Worm (Caenorhabditis elegans) whole organism, mixed stage, embryonic: ENCODE results near the gene Y32G9A.2.

Experiments
- M03D4.4 ChIP-seq: sonication (generic microtip); optimal IDR thresholded peaks from 2 replicates; lab custom pipeline; 2017; ENCODE audit warnings: mild to moderate bottlenecking, missing genetic modification characterization, missing compliant biosample characterization
- bed-3 ChIP-seq: fragments of 200-800 bp; sonication (Bioruptor generic); optimal IDR thresholded peaks from 3 replicates; lab custom pipeline; 2018; ENCODE audit warnings: mild to moderate bottlenecking, missing genetic modification characterization, moderate library complexity, missing compliant biosample characterization
- blmp-1 ChIP-seq: fragments of 150-350 bp; optimal IDR thresholded peaks from 2 replicates; lab custom pipeline; 2014; ENCODE audit warnings: missing biosample characterization, missing genetic modification characterization
- ceh-39 ChIP-seq: fragments of 150-350 bp; optimal IDR thresholded peaks from 2 replicates; lab custom pipeline; 2014; ENCODE audit warnings: missing biosample characterization, missing genetic modification characterization
- ceh-43 ChIP-seq: fragments of 200-800 bp; sonication (Bioruptor generic); optimal IDR thresholded peaks from 2 replicates; lab custom pipeline; 2018; ENCODE audit warnings: mild to moderate bottlenecking, missing genetic modification characterization, moderate library complexity, missing compliant biosample characterization
- ceh-83 ChIP-seq: fragments of 200-800 bp; sonication (Bioruptor generic); optimal IDR thresholded peaks from 2 replicates; lab custom pipeline; 2018; ENCODE audit warnings: mild to moderate bottlenecking, missing genetic modification characterization, missing compliant biosample characterization
- ces-1 ChIP-seq: fragments of 150-350 bp; optimal IDR thresholded peaks from 2 replicates; lab custom pipeline; 2014; ENCODE audit warnings: missing biosample characterization, missing genetic modification reagents, missing genetic modification characterization
- cnd-1 ChIP-seq: fragments of 200-800 bp; sonication (Bioruptor generic); optimal IDR thresholded peaks from 2 replicates; lab custom pipeline; 2018; ENCODE audit warnings: mild to moderate bottlenecking, missing genetic modification characterization, missing compliant biosample characterization
- drap-1 ChIP-seq: fragments of 200-800 bp; sonication (Bioruptor generic); optimal IDR thresholded peaks from 3 replicates; lab custom pipeline; 2018; ENCODE audit warnings: mild to moderate bottlenecking, missing genetic modification characterization, missing compliant biosample characterization
- elt-1 ChIP-seq: sonication (generic microtip); optimal IDR thresholded peaks from 2 replicates; lab custom pipeline; 2017; ENCODE audit warnings: missing genetic modification characterization, mild to moderate bottlenecking, missing compliant biosample characterization, antibody characterized with exemption, moderate library complexity, borderline replicate concordance; ENCODE audit not compliant: insufficient read depth
- elt-3 ChIP-seq: fragments of 150-350 bp; optimal IDR thresholded peaks from 2 replicates; lab custom pipeline; 2014; ENCODE audit warnings: missing biosample characterization, missing genetic modification characterization
- flh-1 ChIP-seq: fragments of 200-800 bp; sonication (Bioruptor generic); optimal IDR thresholded peaks from 2 replicates; lab custom pipeline; 2018; ENCODE audit warnings: mild to moderate bottlenecking, missing genetic modification characterization, moderate library complexity, missing compliant biosample characterization
- ham-2 ChIP-seq: fragments of 200-800 bp; sonication (Bioruptor generic); optimal IDR thresholded peaks from 2 replicates; lab custom pipeline; 2018; ENCODE audit warnings: mild to moderate bottlenecking, missing genetic modification characterization, missing compliant biosample characterization
- hlh-1 ChIP-seq: fragments of 150-350 bp; optimal IDR thresholded peaks from 2 replicates; lab custom pipeline; 2014; ENCODE audit warnings: missing biosample characterization, missing genetic modification reagents, missing genetic modification characterization
- lin-13 ChIP-seq: fragments of 150-350 bp; optimal IDR thresholded peaks from 2 replicates; lab custom pipeline; 2014; ENCODE audit warnings: missing biosample characterization, missing genetic modification characterization
- lin-32 ChIP-seq: fragments of 200-800 bp; sonication (Bioruptor generic); optimal IDR thresholded peaks from 2 replicates; lab custom pipeline; 2018; ENCODE audit warnings: mild to moderate bottlenecking, missing genetic modification characterization, missing compliant biosample characterization
- lsy-2 ChIP-seq: fragments of 150-350 bp; optimal IDR thresholded peaks from 2 replicates; lab custom pipeline; 2014; ENCODE audit warnings: missing biosample characterization, missing genetic modification characterization
- mab-5 ChIP-seq: fragments of 150-350 bp; optimal IDR thresholded peaks from 2 replicates; lab custom pipeline; 2014; ENCODE audit warnings: missing biosample characterization, missing genetic modification characterization
- mep-1 ChIP-seq: fragments of 150-350 bp; optimal IDR thresholded peaks from 2 replicates; lab custom pipeline; 2017; ENCODE audit warnings: missing biosample characterization, missing genetic modification reagents, missing genetic modification characterization, inconsistent platforms
- mls-2 ChIP-seq: sonication (generic microtip); optimal IDR thresholded peaks from 2 replicates; lab custom pipeline; 2016; ENCODE audit warnings: mild to moderate bottlenecking, missing genetic modification characterization, moderate library complexity, missing compliant biosample characterization
- nhr-12 ChIP-seq: fragments of 150-350 bp; optimal IDR thresholded peaks from 2 replicates; lab custom pipeline; 2014; ENCODE audit warnings: missing biosample characterization, missing genetic modification characterization
- nhr-2 ChIP-seq: fragments of 150-350 bp; optimal IDR thresholded peaks from 2 replicates; lab custom pipeline; 2014; ENCODE audit warnings: missing biosample characterization, missing genetic modification characterization
- nhr-237 ChIP-seq: fragments of 150-350 bp; optimal IDR thresholded peaks from 2 replicates; lab custom pipeline; 2014; ENCODE audit warnings: missing biosample characterization, missing genetic modification characterization
- nhr-28 ChIP-seq: fragments of 150-350 bp; optimal IDR thresholded peaks from 2 replicates; lab custom pipeline; 2014; ENCODE audit warnings: missing biosample characterization, missing genetic modification characterization
- nhr-76 ChIP-seq: sonication (generic microtip); optimal IDR thresholded peaks from 2 replicates; lab custom pipeline; 2017; ENCODE audit warnings: missing biosample characterization, missing genetic modification characterization
- pha-4 ChIP-seq: fragments of 150-350 bp; optimal IDR thresholded peaks from 2 replicates; lab custom pipeline; 2018; ENCODE audit warnings: missing biosample characterization, missing genetic modification reagents, missing genetic modification characterization
- sem-2 ChIP-seq: fragments of 200-800 bp; sonication (Bioruptor generic); optimal IDR thresholded peaks from 2 replicates; lab custom pipeline; 2018; ENCODE audit warnings: mild to moderate bottlenecking, missing genetic modification characterization, missing compliant biosample characterization
- snpc-4 ChIP-seq: fragments of 150-350 bp; optimal IDR thresholded peaks from 2 replicates; lab custom pipeline; 2014; ENCODE audit warnings: missing biosample characterization, missing genetic modification characterization
- sptf-1 ChIP-seq: sonication (generic microtip); optimal IDR thresholded peaks from 2 replicates; lab custom pipeline; 2017; ENCODE audit warnings: mild to moderate bottlenecking, missing genetic modification characterization, moderate library complexity, missing compliant biosample characterization
- tbx-8 ChIP-seq: fragments of 200-800 bp; sonication (Bioruptor generic); optimal IDR thresholded peaks from 2 replicates; lab custom pipeline; 2018; ENCODE audit warnings: mild to moderate bottlenecking, missing genetic modification characterization, moderate library complexity, missing compliant biosample characterization
- unc-120 ChIP-seq: sonication (generic microtip); optimal IDR thresholded peaks from 2 replicates; lab custom pipeline; 2017; ENCODE audit warnings: missing genetic modification characterization, missing compliant biosample characterization; ENCODE audit not compliant: poor library complexity, severe bottlenecking
- unc-39 ChIP-seq: fragments of 150-350 bp; optimal IDR thresholded peaks from 2 replicates; lab custom pipeline; 2014; ENCODE audit warnings: missing biosample characterization, missing genetic modification characterization
- unc-62 ChIP-seq: fragments of 150-350 bp; optimal IDR thresholded peaks from 2 replicates; lab custom pipeline; 2014; ENCODE audit warnings: missing biosample characterization, missing genetic modification reagents, missing genetic modification characterization
- zip-8 ChIP-seq: fragments of 150-350 bp; optimal IDR thresholded peaks from 2 replicates; lab custom pipeline; 2014; ENCODE audit warnings: missing biosample characterization, missing genetic modification characterization
- ztf-11 ChIP-seq: fragments of 150-350 bp; optimal IDR thresholded peaks from 2 replicates; lab custom pipeline; 2014; ENCODE audit warnings: missing biosample characterization, missing genetic modification characterization

The Y32G9A.2 gene

ce11 chrV:1918030-1918559 is at the start of gene Y32G9A.2:
Gene Y32G9A.2 (plus strand): TSS chrV:1918509.
- TF ChIP-seq snpc-4 (tag; lab: Kevin White, UChicago) (no peak), ces-1 (peak; percentile 11), blmp-1 (tag; lab: Kevin White, UChicago) (peak; percentile 22), mep-1 (tag; lab: Kevin White, UChicago) (peak; percentile 25), elt-3 (tag; lab: Kevin White, UChicago) (no peak)

ce11 chrV:1868596-1869263 is 49.6 kb upstream of the Y32G9A.2 start, which contains the start of gene knl-3:
Gene knl-3 (plus strand): TSS chrV:1869213.
- TF ChIP-seq pha-4 (tag; lab: Kevin White, UChicago), result peak; percentile 89
- TF ChIP-seq mep-1 (tag; lab: Kevin White, UChicago), result peak; percentile 89
- TF ChIP-seq unc-120 (tag; lab: Kevin White, UChicago), result peak; percentile 59
- peak; percentile 66 for TF ChIP-seq ceh-39 (tag; lab: Kevin White, UChicago)
- TF ChIP-seq flh-1 (GFP tag; lab: Kevin White, UChicago), result no peak
- no peak for TF ChIP-seq lin-32 (GFP tag; lab: Kevin White, UChicago)
- peak; percentile 23 for TF ChIP-seq ham-2
- peak; percentile 60 for TF ChIP-seq drap-1 (GFP tag; lab: Kevin White, UChicago)
- TF ChIP-seq ztf-11 (tag; lab: Kevin White, UChicago), result peak; percentile 49
- no peak for TF ChIP-seq mab-5 (tag; lab: Kevin White, UChicago)
- no peak for TF ChIP-seq sem-2 (GFP tag; lab: Kevin White, UChicago)
- peak; percentile 92 for TF ChIP-seq sptf-1 (tag; lab: Kevin White, UChicago)
- no peak for TF ChIP-seq elt-1 (tag; lab: Kevin White, UChicago)
- TF ChIP-seq ceh-43, result peak; percentile 54
- no peak for TF ChIP-seq nhr-2 (tag; lab: Kevin White, UChicago)
- TF ChIP-seq blmp-1 (tag; lab: Kevin White, UChicago), result peak; percentile 20
- no peak for TF ChIP-seq unc-39 (tag; lab: Kevin White, UChicago)
- TF ChIP-seq snpc-4 (tag; lab: Kevin White, UChicago), result no peak
- peak; percentile 68 for TF ChIP-seq ces-1
- TF ChIP-seq nhr-237 (tag; lab: Kevin White, UChicago), result peak; percentile 83
- TF ChIP-seq mls-2 (tag; lab: Kevin White, UChicago), result peak; percentile 85
- no peak for TF ChIP-seq nhr-28
- peak; percentile 81 for TF ChIP-seq lsy-2 (tag; lab: Kevin White, UChicago)
- peak; percentile 52 for TF ChIP-seq tbx-8 (GFP tag; lab: Kevin White, UChicago)
- TF ChIP-seq bed-3 (GFP tag; lab: Kevin White, UChicago), result peak; percentile 54
- peak; percentile 72 for TF ChIP-seq ceh-83 (GFP tag; lab: Kevin White, UChicago)
- peak; percentile 77 for TF ChIP-seq cnd-1 (tag; lab: Kevin White, UChicago)
- TF ChIP-seq lin-13 (tag; lab: Kevin White, UChicago), result peak; percentile 97
- TF ChIP-seq nhr-76 (tag; lab: Kevin White, UChicago), result no peak
- peak; percentile 12 for TF ChIP-seq hlh-1 (tag; lab: Kevin White, UChicago)
- TF ChIP-seq nhr-12 (tag; lab: Kevin White, UChicago), result no peak
- TF ChIP-seq M03D4.4 (tag; lab: Kevin White, UChicago), result peak; percentile 80
- no peak for TF ChIP-seq zip-8 (tag; lab: Kevin White, UChicago)
- peak; percentile 28 for TF ChIP-seq unc-62
- no peak for TF ChIP-seq elt-3 (tag; lab: Kevin White, UChicago)

ce11 chrV:1869682-1870081 is 48.6 kb upstream of the Y32G9A.2 start, which contains the start of gene T10B5.3:
Gene T10B5.3 (minus strand): TSS chrV:1869782.
- no peak for TF ChIP-seq unc-120 (tag; lab: Kevin White, UChicago)
- TF ChIP-seq elt-1 (tag; lab: Kevin White, UChicago), result no peak
- TF ChIP-seq snpc-4 (tag; lab: Kevin White, UChicago), result no peak
- TF ChIP-seq ceh-39 (tag; lab: Kevin White, UChicago), result no peak
- no peak for TF ChIP-seq M03D4.4 (tag; lab: Kevin White, UChicago)
- no peak for TF ChIP-seq nhr-28
- no peak for TF ChIP-seq elt-3 (tag; lab: Kevin White, UChicago)
